Fruit fly (Drosophila melanogaster) whole organism, embryonic: Measurements from ENCODE around the gene CG32379.

Experiments
- CG10431 ChIP-seq: fragments of 200-800 bp; sonication (Bioruptor generic); optimal IDR thresholded peaks from 3 replicates; lab custom pipeline; 2018; ENCODE audit warnings: missing biosample characterization, mild to moderate bottlenecking, missing genetic modification characterization
- CG13894 ChIP-seq: fragments of 200-800 bp; sonication (Bioruptor generic); optimal IDR thresholded peaks from 3 replicates; lab custom pipeline; 2018; ENCODE audit warnings: missing biosample characterization, mild to moderate bottlenecking, missing genetic modification characterization, moderate library complexity
- CG14667 ChIP-seq: fragments of 200-800 bp; sonication (Bioruptor generic); IDR thresholded peaks from 2 replicates; pipeline ENCODE4 v1.3.6; 2022; ENCODE audit warnings: missing biosample characterization, missing genetic modification characterization
- CG14710 ChIP-seq: fragments of 200-800 bp; sonication (Bioruptor generic); optimal IDR thresholded peaks from 3 replicates; lab custom pipeline; 2019; ENCODE audit warnings: missing biosample characterization, mild to moderate bottlenecking, missing genetic modification characterization, moderate library complexity
- CG15514 ChIP-seq: fragments of 200-800 bp; sonication (Bioruptor generic); optimal IDR thresholded peaks from 3 replicates; lab custom pipeline; 2017; ENCODE audit warnings: missing biosample characterization, missing genetic modification characterization, mild to moderate bottlenecking, moderate library complexity, missing genetic modification reagents
- CG6813 ChIP-seq: fragments of 200-800 bp; sonication (Bioruptor generic); optimal IDR thresholded peaks from 2 replicates; lab custom pipeline; 2017; ENCODE audit warnings: missing biosample characterization, missing genetic modification characterization, mild to moderate bottlenecking, moderate library complexity, missing genetic modification reagents
- CG9437 ChIP-seq: fragments of 200-800 bp; sonication (Bioruptor generic); optimal IDR thresholded peaks from 2 replicates; lab custom pipeline; 2018; ENCODE audit warnings: missing biosample characterization, mild to moderate bottlenecking, missing genetic modification characterization
- CG9797 ChIP-seq: fragments of 200-800 bp; sonication (Bioruptor generic); optimal IDR thresholded peaks from 3 replicates; lab custom pipeline; 2018; ENCODE audit warnings: missing biosample characterization, mild to moderate bottlenecking, missing genetic modification characterization
- D19A ChIP-seq: fragments of 200-800 bp; optimal IDR thresholded peaks from 3 replicates; lab custom pipeline; 2019; ENCODE audit warnings: missing biosample characterization, mild to moderate bottlenecking, missing genetic modification characterization, moderate library complexity
- Dfd ChIP-seq, 2 experiments: fragments of >200 bp; optimal IDR thresholded peaks; 2 replicates each; lab custom pipeline; 2017; ENCODE audit warnings: missing biosample characterization in 2 of 2, missing genetic modification characterization in 2 of 2
- Doc3 ChIP-seq: fragments of 200-800 bp; sonication (Bioruptor generic); IDR thresholded peaks from 3 replicates; pipeline ENCODE4 v1.3.6; 2022; ENCODE audit warnings: missing biosample characterization, missing genetic modification characterization; ENCODE audit not compliant: partially characterized antibody
- E2f1 ChIP-seq: fragments of 200-800 bp; sonication (Bioruptor generic); IDR thresholded peaks from 2 replicates; pipeline ENCODE4 v1.3.6; 2022; ENCODE audit warnings: missing biosample characterization, missing genetic modification characterization
- Mes4 ChIP-seq: fragments of 200-800 bp; sonication (Bioruptor generic); optimal IDR thresholded peaks from 2 replicates; lab custom pipeline; 2016; ENCODE audit warnings: missing biosample characterization, missing genetic modification characterization
- Oaz ChIP-seq: fragments of 200-800 bp; sonication (Bioruptor generic); IDR thresholded peaks from 2 replicates; pipeline ENCODE4 v1.3.6; 2022; ENCODE audit warnings: missing biosample characterization, missing genetic modification characterization
- PHDP ChIP-seq: fragments of 200-800 bp; sonication (Bioruptor generic); optimal IDR thresholded peaks from 3 replicates; lab custom pipeline; 2018; ENCODE audit warnings: missing biosample characterization, mild to moderate bottlenecking, missing genetic modification characterization, moderate library complexity
- Rx ChIP-seq: fragments of 200-800 bp; sonication (Bioruptor generic); IDR thresholded peaks from 2 replicates; pipeline ENCODE4 v1.3.6; 2022; ENCODE audit warnings: missing biosample characterization, missing genetic modification characterization
- chif ChIP-seq, 2 experiments: fragments of 200-800 bp; sonication (Bioruptor generic); optimal IDR thresholded peaks; 3 replicates each; lab custom pipeline; 2016; ENCODE audit warnings: missing biosample characterization in 2 of 2, missing genetic modification characterization in 2 of 2
- dysf ChIP-seq: fragments of 200-800 bp; sonication (Bioruptor generic); IDR thresholded peaks from 3 replicates; pipeline ENCODE4 v1.3.6; 2022; ENCODE audit warnings: missing biosample characterization, missing genetic modification characterization
- fd102C ChIP-seq: fragments of 200-800 bp; sonication (Bioruptor generic); optimal IDR thresholded peaks from 2 replicates; lab custom pipeline; 2018; ENCODE audit warnings: missing biosample characterization, mild to moderate bottlenecking, missing genetic modification characterization, moderate library complexity
- klu ChIP-seq: fragments of 200-800 bp; sonication (Bioruptor generic); IDR thresholded peaks from 2 replicates; pipeline ENCODE4 v1.3.6; 2022; ENCODE audit warnings: missing biosample characterization, missing genetic modification characterization
- nau ChIP-seq: fragments of 200-800 bp; sonication (Bioruptor generic); optimal IDR thresholded peaks from 3 replicates; lab custom pipeline; 2017; ENCODE audit warnings: missing biosample characterization, mild to moderate bottlenecking, missing genetic modification characterization, missing genetic modification reagents
- psq ChIP-seq: fragments of 200-800 bp; sonication (Bioruptor generic); optimal IDR thresholded peaks from 2 replicates; lab custom pipeline; 2017; ENCODE audit warnings: missing biosample characterization, missing genetic modification characterization
- sens ChIP-seq: fragments of 200-800 bp; sonication (Bioruptor generic); peaks from one replicate; lab custom pipeline; 2016; ENCODE audit warnings: missing biosample characterization, missing genetic modification characterization
- vvl ChIP-seq: fragments of 200-800 bp; sonication (Bioruptor generic); IDR thresholded peaks from 2 replicates; pipeline ENCODE4 v1.3.6; 2022; ENCODE audit warnings: missing biosample characterization, missing genetic modification characterization

Gene CG32379

dm6 chr3L:7434715-7435653 is 38.8 kb downstream of the CG32379 start, which contains the start of gene Rac2 (continued):
- no peak for TF ChIP-seq CG6813 (GFP tag; lab: Kevin White, UChicago)

DNA sequence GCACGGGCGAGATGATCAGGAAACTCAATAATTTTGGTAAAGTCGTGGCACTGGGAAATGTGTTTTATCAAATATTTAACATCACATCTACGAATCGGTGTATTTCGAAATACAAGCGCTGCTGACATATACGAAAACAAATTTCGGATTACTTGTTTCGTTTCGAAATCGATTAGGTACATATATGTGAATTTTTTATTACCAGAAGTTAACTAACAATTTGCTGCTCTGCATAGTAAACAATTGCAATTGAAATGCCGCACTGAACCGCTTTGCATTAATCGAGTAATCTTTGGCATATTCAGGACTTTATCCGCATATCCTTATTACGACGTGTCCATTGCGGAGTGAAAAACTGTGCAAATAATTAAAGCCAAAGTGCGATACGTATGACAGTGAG is 41.2 kb downstream of the CG32379 start, which contains the start of gene CG14835:
TSS of gene CG14835 (minus strand) at position 101 of the 400 bp plus-strand sequence.
- no peak for TF ChIP-seq dysf (GFP tag; lab: Robert Waterston, UW)
- TF ChIP-seq CG10431 (GFP tag; lab: Kevin White, UChicago), result no peak
- TF ChIP-seq vvl, result no peak
- no peak for TF ChIP-seq fd102C (GFP tag; lab: Kevin White, UChicago)
- no peak for TF ChIP-seq Doc3
- no peak for TF ChIP-seq Dfd (GFP tag; optimal IDR thresholded peaks at IDR 0.05; lab: Kevin White, UChicago)
- no peak for TF ChIP-seq psq (GFP tag; lab: Kevin White, UChicago)
- no peak for TF ChIP-seq Mes4 (GFP tag; lab: Kevin White, UChicago)
- no peak for TF ChIP-seq CG14710
- no peak for TF ChIP-seq D19A (tag; lab: Kevin White, UChicago)
- TF ChIP-seq PHDP (tag; lab: Kevin White, UChicago), result no peak
- TF ChIP-seq nau (GFP tag; lab: Kevin White, UChicago), result no peak
- TF ChIP-seq CG9437, result no peak
- no peak for TF ChIP-seq CG13894
- no peak for TF ChIP-seq CG14667
- no peak for TF ChIP-seq E2f1 (GFP tag; lab: Robert Waterston, UW)
- TF ChIP-seq Oaz, result no peak
- TF ChIP-seq CG9797, result no peak
- TF ChIP-seq, all 482 proteins: peak for 0

DNA sequence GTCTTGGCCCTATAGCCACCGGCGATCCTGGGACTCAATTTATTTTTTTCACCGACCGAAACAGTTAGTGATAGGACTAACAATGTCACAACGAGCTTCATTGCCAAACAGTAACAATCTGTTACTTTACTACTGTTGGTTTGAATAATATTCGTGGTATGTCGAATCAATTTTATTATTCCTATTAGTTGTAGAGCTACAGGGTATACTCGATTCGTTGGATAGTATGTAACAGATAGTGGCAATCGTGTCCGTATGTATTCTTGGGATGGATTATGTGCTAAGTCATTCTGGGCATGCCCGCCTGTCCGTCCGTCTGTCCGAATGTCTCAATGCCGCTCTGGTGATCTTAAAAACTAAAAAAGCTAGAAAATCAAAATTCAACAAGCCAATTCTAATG is 43.1 kb downstream of the CG32379 start, which contains the start of gene sphinx1:
TSS of gene sphinx1 (minus strand) at position 101 of the 400 bp plus-strand sequence.
- TF ChIP-seq Rx, result no peak
- no peak for TF ChIP-seq klu (GFP tag; lab: Robert Waterston, UW)
- TF ChIP-seq chif (GFP tag; optimal IDR thresholded peaks at IDR 0.05; lab: Kevin White, UChicago), result no peak
- TF ChIP-seq, all 482 proteins: peak for 0

- TF ChIP-seq sens (GFP tag; lab: Kevin White, UChicago) (peak; percentile 18), CG15514 (GFP tag; lab: Kevin White, UChicago) (no peak)
- TF ChIP-seq, all 482 proteins: peak for 1
Observed at dm6 chr3L:7440633-7441032, 44.5 kb downstream of the CG32379 start, which contains the start of gene sphinx2. Gene sphinx2 (minus strand): TSS chr3L:7440733.
